Fruit fly (Drosophila melanogaster): Measurements from ENCODE around the gene pns.

The pns gene

dm6 chr3L:1584781-1585180 is 47.8 kb downstream of the pns start (continued):
- TF ChIP-seq Doc2 (GFP tag; IDR thresholded peaks at IDR 0.05) (no peak), sr (GFP tag; IDR thresholded peaks at IDR 0.05) (0 out of 3 replicates have a peak, but pooled peaks have one; percentile 36), CG11560 (tag; IDR thresholded peaks at IDR 0.05) (0 out of 3 replicates have a peak, but pooled peaks have one; percentile 18), Sox102F (GFP tag; optimal IDR thresholded peaks at IDR 0.05) (peak; percentile 28), CG42726 (GFP tag; IDR thresholded peaks at IDR 0.05; ENCODE audit: partially characterized antibody) (no peak), CG18764 (GFP tag; optimal IDR thresholded peaks at IDR 0.05) (no peak), corto (GFP tag; optimal IDR thresholded peaks at IDR 0.05) (peak; percentile 72), mam (GFP tag; optimal IDR thresholded peaks at IDR 0.05) (no peak), CG10462 (GFP tag; optimal IDR thresholded peaks at IDR 0.05) (no peak), Optix (GFP tag; IDR thresholded peaks at IDR 0.05) (0 out of 3 replicates have a peak, but pooled peaks have one; percentile 29), crc (GFP tag; optimal IDR thresholded peaks at IDR 0.05) (peak; percentile 4), CG7357 (GFP tag; IDR thresholded peaks at IDR 0.05) (peak; percentile 38; the same call in 1 of the 3 replicates), zfh1 (GFP tag; IDR thresholded peaks at IDR 0.05) (peak; percentile 58; the same call in 2 of the 3 replicates), H15 (GFP tag; IDR thresholded peaks at IDR 0.05) (peak; percentile 42; the same call in 1 of the 3 replicates), dan (GFP tag; IDR thresholded peaks at IDR 0.05) (no peak), gem (tag; optimal IDR thresholded peaks at IDR 0.05) (no peak), tup (GFP tag; optimal IDR thresholded peaks at IDR 0.05) (no peak), tgo (GFP tag; IDR thresholded peaks at IDR 0.05) (peak; percentile 27; the same call in 2 of the 3 replicates), CG3995 (GFP tag; optimal IDR thresholded peaks at IDR 0.05) (no peak), CG6689 (GFP tag; IDR thresholded peaks at IDR 0.05) (peak; percentile 65), CG31441 (GFP tag; IDR thresholded peaks at IDR 0.05) (0 out of 2 replicates have a peak, but pooled peaks have one; percentile 31), CrebB (tag; optimal IDR thresholded peaks at IDR 0.05) (no peak), fd102C (GFP tag; optimal IDR thresholded peaks at IDR 0.05) (no peak), CG7839 (tag; optimal IDR thresholded peaks at IDR 0.05) (peak; percentile 27), ttk (GFP tag; IDR thresholded peaks at IDR 0.05) (peak; percentile 60), Nf-YA (GFP tag; IDR thresholded peaks at IDR 0.05) (peak; percentile 31; the same call in 1 of the 2 replicates), CG4820 (GFP tag; optimal IDR thresholded peaks at IDR 0.05) (peak; percentile 18), Gug (GFP tag; IDR thresholded peaks at IDR 0.05) (peak; percentile 21; the same call in 1 of the 4 replicates), Ptx1 (GFP tag; IDR thresholded peaks at IDR 0.05) (peak; percentile 51), Rfx (GFP tag; IDR thresholded peaks at IDR 0.05) (0 out of 2 replicates have a peak, but pooled peaks have one; percentile 22)

- TF ChIP-seq HHEX (GFP tag; optimal IDR thresholded peaks at IDR 0.05) (peak; percentile 46), ken (GFP tag; IDR thresholded peaks at IDR 0.05) (0 out of 3 replicates have a peak, but pooled peaks have one; percentile 18), Fer1 (GFP tag; optimal IDR thresholded peaks at IDR 0.05) (peak; percentile 47), ato (GFP tag; IDR thresholded peaks at IDR 0.05; ENCODE audit: partially characterized antibody) (peak; percentile 62; the same call in 1 of the 2 replicates), HLH3B (GFP tag; IDR thresholded peaks at IDR 0.05) (no peak; the same call in 1 of the 2 replicates), kay (GFP tag; optimal IDR thresholded peaks at IDR 0.05) (no peak), Stat92E (GFP tag; optimal IDR thresholded peaks at IDR 0.05) (peak in 1 of 3 experiments; percentile 61), CG2712 (tag; optimal IDR thresholded peaks at IDR 0.05) (peak; percentile 3), MTF-1 (GFP tag; optimal IDR thresholded peaks at IDR 0.05; ENCODE audit: borderline replicate concordance) (no peak), bsh (GFP tag; optimal IDR thresholded peaks at IDR 0.05) (peak in 1 of 2 experiments; percentile 67), CG17568 (GFP tag; optimal IDR thresholded peaks at IDR 0.05) (peak; percentile 12), lab (GFP tag; optimal IDR thresholded peaks at IDR 0.05) (peak; percentile 38), Eip74EF (GFP tag; optimal IDR thresholded peaks at IDR 0.05) (peak in 1 of 2 experiments; percentile 35), Blimp-1 (GFP tag; optimal IDR thresholded peaks at IDR 0.05) (peak; percentile 15), CG1832 (GFP tag; optimal IDR thresholded peaks at IDR 0.05) (peak; percentile 15), kah (GFP tag; optimal IDR thresholded peaks at IDR 0.05) (peak; percentile 33), HLH4C (GFP tag; IDR thresholded peaks at IDR 0.05; ENCODE audit: partially characterized antibody) (0 out of 3 replicates have a peak, but pooled peaks have one; percentile 45), tna (GFP tag; IDR thresholded peaks at IDR 0.05; ENCODE audit: partially characterized antibody) (peak; percentile 48; the same call in 1 of the 2 replicates)
Measured at dm6 chr3L:1586266-1587054, 49.5 kb downstream of the pns start.

Measured in whole organism, embryonic.